Fruit fly (Drosophila melanogaster) whole organism, embryonic: ENCODE data around the gene Snapin.

Experiments used
- Antp ChIP-seq: fragments of 200-800 bp; sonication (Bioruptor generic); optimal IDR thresholded peaks from 3 replicates; lab custom pipeline; 2016; ENCODE audit warnings: missing biosample characterization, missing genetic modification characterization
- CG10209 ChIP-seq: fragments of 200-800 bp; sonication (Bioruptor generic); optimal IDR thresholded peaks from 3 replicates; lab custom pipeline; 2017; ENCODE audit warnings: missing biosample characterization, mild to moderate bottlenecking, missing genetic modification characterization, missing genetic modification reagents
- CG10431 ChIP-seq: fragments of 200-800 bp; sonication (Bioruptor generic); optimal IDR thresholded peaks from 3 replicates; lab custom pipeline; 2018; ENCODE audit warnings: missing biosample characterization, mild to moderate bottlenecking, missing genetic modification characterization
- CG11695 ChIP-seq: fragments of 200-800 bp; sonication (Bioruptor generic); IDR thresholded peaks from 3 replicates; pipeline ENCODE4 v1.3.6; 2022; ENCODE audit warnings: missing biosample characterization, missing genetic modification characterization
- CG12071 ChIP-seq: fragments of 200-800 bp; sonication (Bioruptor generic); optimal IDR thresholded peaks from 3 replicates; lab custom pipeline; 2018; ENCODE audit warnings: missing biosample characterization, mild to moderate bottlenecking, missing genetic modification characterization
- CG12219 ChIP-seq: fragments of 200-800 bp; sonication (Bioruptor generic); optimal IDR thresholded peaks from 3 replicates; lab custom pipeline; 2018; ENCODE audit warnings: missing biosample characterization, mild to moderate bottlenecking, missing genetic modification characterization
- CG13775 ChIP-seq: fragments of 200-800 bp; sonication (Bioruptor generic); optimal IDR thresholded peaks from 3 replicates; lab custom pipeline; 2017; ENCODE audit warnings: missing biosample characterization, mild to moderate bottlenecking, missing genetic modification characterization
- CG14860 ChIP-seq: fragments of 200-800 bp; sonication (Bioruptor generic); IDR thresholded peaks from 3 replicates; pipeline ENCODE4 v1.3.6; 2022; ENCODE audit warnings: missing biosample characterization, missing genetic modification characterization; ENCODE audit not compliant: partially characterized antibody
- CG17361 ChIP-seq: fragments of 200-800 bp; sonication (Bioruptor generic); IDR thresholded peaks from 3 replicates; pipeline ENCODE4 v1.3.6; 2022; ENCODE audit warnings: missing biosample characterization, missing genetic modification characterization
- CG33557 ChIP-seq: fragments of 200-800 bp; sonication (Bioruptor generic); optimal IDR thresholded peaks from 2 replicates; lab custom pipeline; 2019; ENCODE audit warnings: missing biosample characterization, mild to moderate bottlenecking, missing genetic modification characterization, moderate library complexity
- CG34224 ChIP-seq: fragments of 200-800 bp; sonication (Bioruptor generic); IDR thresholded peaks from 3 replicates; pipeline ENCODE4 v1.3.6; 2022; ENCODE audit warnings: missing biosample characterization, missing genetic modification characterization; ENCODE audit not compliant: partially characterized antibody
- CG34422 ChIP-seq: fragments of 200-800 bp; sonication (Bioruptor generic); IDR thresholded peaks from 3 replicates; pipeline ENCODE4 v1.3.6; 2022; ENCODE audit warnings: missing biosample characterization, missing genetic modification characterization
- CG4282 ChIP-seq: fragments of 200-800 bp; sonication (Bioruptor generic); optimal IDR thresholded peaks from 2 replicates; lab custom pipeline; 2016; ENCODE audit warnings: missing biosample characterization, missing genetic modification characterization
- CG4730 ChIP-seq: fragments of 200-800 bp; sonication (Bioruptor generic); IDR thresholded peaks from 2 replicates; pipeline ENCODE4 v1.3.6; 2022; ENCODE audit warnings: missing biosample characterization, missing genetic modification characterization
- CG8924 ChIP-seq: fragments of 200-800 bp; optimal IDR thresholded peaks from 3 replicates; lab custom pipeline; 2019; ENCODE audit warnings: missing biosample characterization, mild to moderate bottlenecking, missing genetic modification characterization, moderate library complexity
- CG9727 ChIP-seq: fragments of 200-800 bp; sonication (Bioruptor generic); optimal IDR thresholded peaks from 3 replicates; lab custom pipeline; 2017; ENCODE audit warnings: missing biosample characterization, mild to moderate bottlenecking, missing genetic modification characterization
- CG9817 ChIP-seq: fragments of 200-800 bp; sonication (Bioruptor generic); optimal IDR thresholded peaks from 2 replicates; lab custom pipeline; 2018; ENCODE audit warnings: missing biosample characterization, mild to moderate bottlenecking, missing genetic modification characterization, moderate library complexity
- CTCF ChIP-seq: fragments of 200-800 bp; sonication (Bioruptor generic); optimal IDR thresholded peaks from 2 replicates; lab custom pipeline; 2017; ENCODE audit warnings: missing biosample characterization, mild to moderate bottlenecking, missing genetic modification characterization, moderate library complexity
- Fer1 ChIP-seq: fragments of 200-800 bp; sonication (Bioruptor generic); optimal IDR thresholded peaks from 2 replicates; lab custom pipeline; 2017; ENCODE audit warnings: missing biosample characterization, mild to moderate bottlenecking, missing genetic modification characterization
- HLH54F ChIP-seq: fragments of 200-800 bp; sonication (Bioruptor generic); optimal IDR thresholded peaks from 3 replicates; lab custom pipeline; 2016; ENCODE audit warnings: missing biosample characterization, missing genetic modification characterization
- Hmr ChIP-seq: fragments of 200-800 bp; sonication (Bioruptor generic); optimal IDR thresholded peaks from 3 replicates; lab custom pipeline; 2017; ENCODE audit warnings: mild to moderate bottlenecking, missing biosample characterization, missing genetic modification reagents, missing genetic modification characterization
- Hsf ChIP-seq: fragments of 200-800 bp; sonication (Bioruptor generic); optimal IDR thresholded peaks from 3 replicates; lab custom pipeline; 2016; ENCODE audit warnings: missing biosample characterization, missing genetic modification characterization
- Nf-YA ChIP-seq: fragments of 200-800 bp; sonication (Bioruptor generic); IDR thresholded peaks from 2 replicates; pipeline ENCODE4 v1.3.6; 2022; ENCODE audit warnings: missing biosample characterization, missing genetic modification characterization
- Nf-YB ChIP-seq: fragments of 200-800 bp; sonication (Bioruptor generic); optimal IDR thresholded peaks from 3 replicates; lab custom pipeline; 2019; ENCODE audit warnings: missing biosample characterization, mild to moderate bottlenecking, missing genetic modification characterization, moderate library complexity
- NfI ChIP-seq: fragments of 200-800 bp; sonication (Bioruptor generic); optimal IDR thresholded peaks from 3 replicates; lab custom pipeline; 2018; ENCODE audit warnings: missing biosample characterization, mild to moderate bottlenecking, missing genetic modification characterization, moderate library complexity
- Six4 ChIP-seq: fragments of 200-800 bp; sonication (Bioruptor generic); optimal IDR thresholded peaks from 2 replicates; lab custom pipeline; 2016; ENCODE audit warnings: missing biosample characterization, missing genetic modification characterization
- bab2 ChIP-seq: fragments of 200-800 bp; sonication (Bioruptor generic); optimal IDR thresholded peaks from 2 replicates; lab custom pipeline; 2016; ENCODE audit warnings: missing biosample characterization, missing genetic modification characterization
- bowl ChIP-seq: fragments of 200-800 bp; sonication (Bioruptor generic); IDR thresholded peaks from 2 replicates; pipeline ENCODE4 v1.3.6; 2022; ENCODE audit warnings: missing biosample characterization, missing genetic modification characterization
- chinmo ChIP-seq: fragments of 200-800 bp; sonication (Bioruptor generic); IDR thresholded peaks from 4 replicates; pipeline ENCODE4 v1.3.6; 2022; ENCODE audit warnings: missing biosample characterization, missing genetic modification characterization; ENCODE audit not compliant: partially characterized antibody
- crp ChIP-seq, 2 experiments: fragments of 200-800 bp; sonication (Bioruptor generic); optimal IDR thresholded peaks; 2 replicates in 1 of 2; 3 replicates in 1 of 2; lab custom pipeline; 2017; ENCODE audit warnings: missing biosample characterization in 2 of 2, missing genetic modification characterization in 2 of 2, mild to moderate bottlenecking in 1 of 2, moderate library complexity in 1 of 2
- cwo ChIP-seq: fragments of 200-800 bp; sonication (Bioruptor generic); optimal IDR thresholded peaks from 3 replicates; lab custom pipeline; 2017; ENCODE audit warnings: missing biosample characterization, missing genetic modification characterization, mild to moderate bottlenecking, moderate library complexity, missing genetic modification reagents
- disco-r ChIP-seq: fragments of 200-800 bp; sonication (Bioruptor generic); optimal IDR thresholded peaks from 2 replicates; lab custom pipeline; 2016; ENCODE audit warnings: missing biosample characterization, missing genetic modification characterization
- emc ChIP-seq: fragments of 200-800 bp; sonication (Bioruptor generic); optimal IDR thresholded peaks from 2 replicates; lab custom pipeline; 2016; ENCODE audit warnings: missing biosample characterization, missing genetic modification characterization
- gce ChIP-seq: fragments of 200-800 bp; sonication (Bioruptor generic); IDR thresholded peaks from 3 replicates; pipeline ENCODE4 v1.3.6; 2022; ENCODE audit warnings: missing biosample characterization, missing genetic modification characterization
- gem ChIP-seq: fragments of 200-800 bp; sonication (Bioruptor generic); optimal IDR thresholded peaks from 2 replicates; lab custom pipeline; 2019; ENCODE audit warnings: missing biosample characterization, mild to moderate bottlenecking, missing genetic modification characterization, moderate library complexity
- grau ChIP-seq: fragments of 200-800 bp; optimal IDR thresholded peaks from 3 replicates; lab custom pipeline; 2019; ENCODE audit warnings: missing biosample characterization, mild to moderate bottlenecking, missing genetic modification characterization, moderate library complexity
- hkb ChIP-seq, 2 experiments: fragments of 200-800 bp in 1 of 2; fragments of >200 bp in 1 of 2; sonication (Bioruptor generic) in 1 of 2; IDR thresholded peaks in 1 of 2; optimal IDR thresholded peaks in 1 of 2; 2 replicates each; pipeline versions ENCODE4 v1.3.6 to Lab custom; 2017 to 2022; ENCODE audit warnings: missing biosample characterization in 1 of 2, missing genetic modification characterization in 1 of 2
- jumu ChIP-seq: fragments of 200-800 bp; sonication (Bioruptor generic); optimal IDR thresholded peaks from 3 replicates; lab custom pipeline; 2016; ENCODE audit warnings: missing biosample characterization, missing genetic modification characterization
- lilli ChIP-seq: fragments of 200-800 bp; sonication (Bioruptor generic); optimal IDR thresholded peaks from 3 replicates; lab custom pipeline; 2016; ENCODE audit warnings: missing biosample characterization, missing genetic modification characterization
- luna ChIP-seq: fragments of 200-800 bp; sonication (Bioruptor generic); optimal IDR thresholded peaks from 2 replicates; lab custom pipeline; 2016; ENCODE audit warnings: missing biosample characterization, missing genetic modification characterization
- mld ChIP-seq: fragments of 200-800 bp; sonication (Bioruptor generic); IDR thresholded peaks from 3 replicates; pipeline ENCODE4 v1.3.6; 2022; ENCODE audit warnings: missing biosample characterization, missing genetic modification characterization; ENCODE audit not compliant: partially characterized antibody
- pita ChIP-seq: fragments of 200-800 bp; sonication (Bioruptor generic); optimal IDR thresholded peaks from 2 replicates; lab custom pipeline; 2017; ENCODE audit warnings: missing biosample characterization, mild to moderate bottlenecking, missing genetic modification characterization
- repo ChIP-seq: fragments of 200-800 bp; sonication (Bioruptor generic); optimal IDR thresholded peaks from 2 replicates; lab custom pipeline; 2016; ENCODE audit warnings: missing biosample characterization, missing genetic modification characterization
- sqz ChIP-seq: fragments of 200-800 bp; sonication (Bioruptor generic); optimal IDR thresholded peaks from 3 replicates; lab custom pipeline; 2018; ENCODE audit warnings: missing biosample characterization, mild to moderate bottlenecking, missing genetic modification characterization
- trem ChIP-seq: fragments of 200-800 bp; optimal IDR thresholded peaks from 3 replicates; lab custom pipeline; 2019; ENCODE audit warnings: missing biosample characterization, mild to moderate bottlenecking, missing genetic modification characterization, moderate library complexity
- vfl ChIP-seq: fragments of 200-800 bp; sonication (Bioruptor generic); optimal IDR thresholded peaks from 2 replicates; lab custom pipeline; 2016; ENCODE audit warnings: missing biosample characterization, missing genetic modification characterization
- zen ChIP-seq: fragments of 200-800 bp; sonication (Bioruptor generic); optimal IDR thresholded peaks from 3 replicates; lab custom pipeline; 2018; ENCODE audit warnings: missing biosample characterization, mild to moderate bottlenecking, missing genetic modification characterization, moderate library complexity
- zen2 ChIP-seq: fragments of 200-800 bp; sonication (Bioruptor generic); IDR thresholded peaks from 3 replicates; pipeline ENCODE4 v1.3.6; 2022; ENCODE audit warnings: missing biosample characterization, missing genetic modification characterization; ENCODE audit not compliant: partially characterized antibody

Snapin gene

dm6 chr2L:2754437-2755322, 4.8 kb downstream of the Snapin start (continued):
- no peak for TF ChIP-seq CG14860
- peak; percentile 95 for TF ChIP-seq cwo (GFP tag; lab: Kevin White, UChicago)
- TF ChIP-seq CG9727 = peak; percentile 85
- TF ChIP-seq HLH54F (GFP tag; lab: Kevin White, UChicago) = peak; percentile 76
- peak; percentile 50 for TF ChIP-seq Antp (GFP tag; lab: Kevin White, UChicago)
- peak; percentile 71 for TF ChIP-seq bab2
- peak; percentile 86 for TF ChIP-seq Hmr
- TF ChIP-seq NfI (GFP tag; lab: Kevin White, UChicago) = peak; percentile 85
- peak; percentile 53 for TF ChIP-seq Six4 (GFP tag; lab: Kevin White, UChicago)
- TF ChIP-seq CG34224 (GFP tag; lab: Robert Waterston, UW) = no peak
- peak; percentile 77 for TF ChIP-seq CG13775 (GFP tag; lab: Kevin White, UChicago)
- no peak for TF ChIP-seq CG4730 (GFP tag; lab: Robert Waterston, UW)
- TF ChIP-seq CG17361 (GFP tag; lab: Robert Waterston, UW) = no peak
- peak; percentile 77 for TF ChIP-seq CG33557
- peak; percentile 15 for TF ChIP-seq repo (GFP tag; lab: Kevin White, UChicago)
- TF ChIP-seq CG10209 (GFP tag; lab: Kevin White, UChicago) = peak; percentile 81
- TF ChIP-seq vfl (GFP tag; lab: Kevin White, UChicago) = peak; percentile 38
- no peak for TF ChIP-seq zen2
- peak; percentile 79 for TF ChIP-seq CG9817 (tag; lab: Kevin White, UChicago)
- peak; percentile 74 for TF ChIP-seq jumu (GFP tag; lab: Kevin White, UChicago)
- TF ChIP-seq Fer1 (GFP tag; lab: Kevin White, UChicago) = peak; percentile 86
- peak; percentile 85 for TF ChIP-seq CG12071
- peak; percentile 79 for TF ChIP-seq lilli (GFP tag; lab: Kevin White, UChicago)
- no peak for TF ChIP-seq mld
- TF ChIP-seq CG10431 (GFP tag; lab: Kevin White, UChicago) = peak; percentile 89
- peak; percentile 74 for TF ChIP-seq disco-r (GFP tag; lab: Kevin White, UChicago)
- TF ChIP-seq emc = peak; percentile 62
- no peak for TF ChIP-seq bowl
- peak; percentile 72 for TF ChIP-seq Hsf
- peak; percentile 88 for TF ChIP-seq CG8924 (tag; lab: Kevin White, UChicago)
- TF ChIP-seq Nf-YB (GFP tag; lab: Kevin White, UChicago) = peak; percentile 54
- TF ChIP-seq CG12219 (GFP tag; lab: Kevin White, UChicago) = peak; percentile 79
- peak; percentile 91 for TF ChIP-seq sqz (GFP tag; lab: Kevin White, UChicago)
- peak; percentile 74 for TF ChIP-seq luna (GFP tag; lab: Kevin White, UChicago)
- no peak for TF ChIP-seq CG34422
- peak; percentile 88 for TF ChIP-seq gem (tag; lab: Kevin White, UChicago)
- TF ChIP-seq CG4282 = no peak
- TF ChIP-seq pita = no peak
- peak; percentile 41 for TF ChIP-seq CTCF (GFP tag; lab: Kevin White, UChicago)
- TF ChIP-seq hkb (optimal IDR thresholded peaks at IDR 0.05; lab: Kevin White, UChicago) = no peak
- TF ChIP-seq hkb (GFP tag; IDR thresholded peaks at IDR 0.05; lab: Robert Waterston, UW) = no peak
- TF ChIP-seq gce = no peak
- peak; percentile 67 for TF ChIP-seq trem (tag; lab: Kevin White, UChicago)
- peak; percentile 86 for TF ChIP-seq grau (tag; lab: Kevin White, UChicago)
- no peak for TF ChIP-seq chinmo
- TF ChIP-seq crp (GFP tag; optimal IDR thresholded peaks at IDR 0.05; lab: Kevin White, UChicago) = peak in 1 of 2 experiments; percentile 10
- no peak for TF ChIP-seq CG11695 (GFP tag; lab: Robert Waterston, UW)
- no peak for TF ChIP-seq Nf-YA (GFP tag; lab: Robert Waterston, UW)
- TF ChIP-seq zen (tag; lab: Kevin White, UChicago) = peak; percentile 34
